Worm (Caenorhabditis elegans): ENCODE results near the gene B0393.5.

Gene B0393.5

ce11 chrIII:4765474-4765873 is at the start of gene B0393.5:
TSS of gene B0393.5 (plus strand) at chrIII:4765774.
- no peak for TF ChIP-seq hmg-1.2 (GFP tag; IDR thresholded peaks at IDR 0.05)
- TF ChIP-seq nhr-90 (tag; optimal IDR thresholded peaks at IDR 0.05): no peak
- TF ChIP-seq ceh-40 (GFP tag; IDR thresholded peaks at IDR 0.05): no peak
- TF ChIP-seq T07F8.4 (tag; optimal IDR thresholded peaks at IDR 0.05): no peak
- no peak for TF ChIP-seq madf-3 (GFP tag; IDR thresholded peaks at IDR 0.05)
- no peak for TF ChIP-seq B0035.1 (tag; optimal IDR thresholded peaks at IDR 0.05)
- TF ChIP-seq nfya-1 (tag; optimal IDR thresholded peaks at IDR 0.05; ENCODE audit: borderline replicate concordance, insufficient read depth): no peak
- no peak for TF ChIP-seq bed-2 (GFP tag; IDR thresholded peaks at IDR 0.05)
- TF ChIP-seq nhr-80 (tag; optimal IDR thresholded peaks at IDR 0.05): no peak
- TF ChIP-seq somi-1 (GFP tag; optimal IDR thresholded peaks at IDR 0.05): no peak
- no peak for TF ChIP-seq B0019.2 (GFP tag; conservative IDR thresholded peaks at IDR 0.05)
- TF ChIP-seq F57A8.1 (GFP tag; optimal IDR thresholded peaks at IDR 0.05): no peak
- no peak for TF ChIP-seq pbrm-1 (GFP tag; IDR thresholded peaks at IDR 0.05)

DNA sequence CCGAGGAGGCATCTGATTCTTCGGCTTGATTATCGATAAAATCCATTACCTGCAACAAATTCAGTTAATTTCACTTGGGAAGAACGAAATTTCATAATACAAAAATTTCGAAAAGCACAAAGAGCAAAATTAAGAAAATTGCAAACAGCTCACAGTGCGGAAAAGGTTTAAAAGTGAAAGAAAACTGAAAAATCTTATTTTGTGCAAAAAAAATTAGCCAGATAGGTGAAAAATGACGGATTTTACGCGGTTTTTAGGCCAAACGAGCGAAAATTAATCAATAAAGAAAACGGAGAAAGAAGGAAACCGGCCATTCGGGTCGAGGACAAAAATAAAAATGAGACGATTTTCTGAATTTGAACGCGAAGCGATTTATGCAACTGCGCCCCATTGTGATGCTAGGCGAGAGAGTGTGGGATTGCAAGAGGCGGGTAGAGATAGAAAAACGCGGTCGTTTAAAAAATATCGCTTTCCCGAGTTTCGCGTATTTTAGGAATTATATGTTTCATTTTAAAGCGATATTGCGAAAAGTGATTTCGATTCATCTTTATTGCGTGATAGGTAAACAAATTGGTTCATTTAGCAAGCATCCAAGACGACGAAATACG is 44.9 kb upstream of the B0393.5 start, which contains the start of gene emb-5:
Gene emb-5 (minus strand): TSS at position 51 of the 608 bp plus-strand sequence.
- no peak for TF ChIP-seq ZK185.1 (tag; optimal IDR thresholded peaks at IDR 0.05; ENCODE audit: poor library complexity, severe bottlenecking)
- no peak for TF ChIP-seq hrde-1 (tag; optimal IDR thresholded peaks at IDR 0.05; ENCODE audit: borderline replicate concordance)
- no peak for TF ChIP-seq mxl-1 (tag; optimal IDR thresholded peaks at IDR 0.05)
- TF ChIP-seq dox-1 (GFP tag; IDR thresholded peaks at IDR 0.05): peak; percentile 72
- peak; percentile 92 for TF ChIP-seq mcd-1 (GFP tag; IDR thresholded peaks at IDR 0.05)
- TF ChIP-seq hmg-20 (GFP tag; IDR thresholded peaks at IDR 0.05): no peak
- no peak for TF ChIP-seq egl-18 (GFP tag; IDR thresholded peaks at IDR 0.05)
- TF ChIP-seq pha-4 (tag; optimal IDR thresholded peaks at IDR 0.05): no peak
- no peak for TF ChIP-seq Y79H2A.3 (GFP tag; conservative IDR thresholded peaks at IDR 0.05)
- 0 out of 2 replicates have a peak, but pooled peaks have one; percentile 12 for TF ChIP-seq D2030.7 (GFP tag; IDR thresholded peaks at IDR 0.05)
- no peak for TF ChIP-seq rec-8 (tag; optimal IDR thresholded peaks at IDR 0.05)
- no peak for TF ChIP-seq let-607 (tag; optimal IDR thresholded peaks at IDR 0.05)
- no peak for TF ChIP-seq tbp1 (GFP tag; optimal IDR thresholded peaks at IDR 0.05)
- no peak for TF ChIP-seq nhr-80 (tag; optimal IDR thresholded peaks at IDR 0.05)
- TF ChIP-seq lin-40 (tag; optimal IDR thresholded peaks at IDR 0.05): no peak
- TF ChIP-seq ztf-3 (GFP tag; optimal IDR thresholded peaks at IDR 0.05): no peak
- no peak for TF ChIP-seq nhr-179 (tag; optimal IDR thresholded peaks at IDR 0.05)
- peak; percentile 18 for TF ChIP-seq snpc-3.4 (tag; optimal IDR thresholded peaks at IDR 0.05)
- TF ChIP-seq ztf-18 (tag; optimal IDR thresholded peaks at IDR 0.05): peak; percentile 34
- TF ChIP-seq F33H1.4 (GFP tag; IDR thresholded peaks at IDR 0.05): 0 out of 2 replicates have a peak, but pooled peaks have one; percentile 41
- no peak for TF ChIP-seq aptf-2 (GFP tag; conservative IDR thresholded peaks at IDR 0.05)
- TF ChIP-seq let-526 (GFP tag; IDR thresholded peaks at IDR 0.05): no peak
- TF ChIP-seq atf-7 (tag; optimal IDR thresholded peaks at IDR 0.05): no peak
- no peak for TF ChIP-seq ets-4 (GFP tag; optimal IDR thresholded peaks at IDR 0.05)
- TF ChIP-seq ztf-26 (tag; optimal IDR thresholded peaks at IDR 0.05): no peak
- TF ChIP-seq ceh-79 (tag; optimal IDR thresholded peaks at IDR 0.05): no peak
- TF ChIP-seq mel-28 (tag; optimal IDR thresholded peaks at IDR 0.05; ENCODE audit: borderline replicate concordance): no peak
- TF ChIP-seq lin-54 (GFP tag; optimal IDR thresholded peaks at IDR 0.05): peak; percentile 90
- TF ChIP-seq F52B5.7 (tag; optimal IDR thresholded peaks at IDR 0.05): no peak
- no peak for TF ChIP-seq ztf-6 (GFP tag; IDR thresholded peaks at IDR 0.05)
- no peak for TF ChIP-seq ceh-40 (GFP tag; IDR thresholded peaks at IDR 0.05)
- TF ChIP-seq zfh-2 (GFP tag; conservative IDR thresholded peaks at IDR 0.05): no peak
- no peak for TF ChIP-seq tlf-1 (GFP tag; optimal IDR thresholded peaks at IDR 0.05)
- TF ChIP-seq T07F8.4 (tag; optimal IDR thresholded peaks at IDR 0.05): no peak
- TF ChIP-seq bed-2 (GFP tag; IDR thresholded peaks at IDR 0.05): no peak
- TF ChIP-seq T26A5.8 (tag; optimal IDR thresholded peaks at IDR 0.05): no peak
- TF ChIP-seq him-1 (tag; optimal IDR thresholded peaks at IDR 0.05): no peak
